Worm (Caenorhabditis elegans) whole organism, mixed stage, embryonic: ENCODE measurements around the gene cutl-18.

Experiments used
- M03D4.4 ChIP-seq: sonication (generic microtip); optimal IDR thresholded peaks from 2 replicates; lab custom pipeline; 2017; ENCODE audit warnings: mild to moderate bottlenecking, missing genetic modification characterization, missing compliant biosample characterization
- bed-3 ChIP-seq: fragments of 200-800 bp; sonication (Bioruptor generic); optimal IDR thresholded peaks from 3 replicates; lab custom pipeline; 2018; ENCODE audit warnings: mild to moderate bottlenecking, missing genetic modification characterization, moderate library complexity, missing compliant biosample characterization
- blmp-1 ChIP-seq: fragments of 150-350 bp; optimal IDR thresholded peaks from 2 replicates; lab custom pipeline; 2014; ENCODE audit warnings: missing biosample characterization, missing genetic modification characterization
- ceh-39 ChIP-seq: fragments of 150-350 bp; optimal IDR thresholded peaks from 2 replicates; lab custom pipeline; 2014; ENCODE audit warnings: missing biosample characterization, missing genetic modification characterization
- ceh-43 ChIP-seq: fragments of 200-800 bp; sonication (Bioruptor generic); optimal IDR thresholded peaks from 2 replicates; lab custom pipeline; 2018; ENCODE audit warnings: mild to moderate bottlenecking, missing genetic modification characterization, moderate library complexity, missing compliant biosample characterization
- ceh-83 ChIP-seq: fragments of 200-800 bp; sonication (Bioruptor generic); optimal IDR thresholded peaks from 2 replicates; lab custom pipeline; 2018; ENCODE audit warnings: mild to moderate bottlenecking, missing genetic modification characterization, missing compliant biosample characterization
- ces-1 ChIP-seq: fragments of 150-350 bp; optimal IDR thresholded peaks from 2 replicates; lab custom pipeline; 2014; ENCODE audit warnings: missing biosample characterization, missing genetic modification reagents, missing genetic modification characterization
- cnd-1 ChIP-seq: fragments of 200-800 bp; sonication (Bioruptor generic); optimal IDR thresholded peaks from 2 replicates; lab custom pipeline; 2018; ENCODE audit warnings: mild to moderate bottlenecking, missing genetic modification characterization, missing compliant biosample characterization
- drap-1 ChIP-seq: fragments of 200-800 bp; sonication (Bioruptor generic); optimal IDR thresholded peaks from 3 replicates; lab custom pipeline; 2018; ENCODE audit warnings: mild to moderate bottlenecking, missing genetic modification characterization, missing compliant biosample characterization
- elt-1 ChIP-seq: sonication (generic microtip); optimal IDR thresholded peaks from 2 replicates; lab custom pipeline; 2017; ENCODE audit warnings: missing genetic modification characterization, mild to moderate bottlenecking, missing compliant biosample characterization, antibody characterized with exemption, moderate library complexity, borderline replicate concordance; ENCODE audit not compliant: insufficient read depth
- elt-3 ChIP-seq: fragments of 150-350 bp; optimal IDR thresholded peaks from 2 replicates; lab custom pipeline; 2014; ENCODE audit warnings: missing biosample characterization, missing genetic modification characterization
- flh-1 ChIP-seq: fragments of 200-800 bp; sonication (Bioruptor generic); optimal IDR thresholded peaks from 2 replicates; lab custom pipeline; 2018; ENCODE audit warnings: mild to moderate bottlenecking, missing genetic modification characterization, moderate library complexity, missing compliant biosample characterization
- ham-2 ChIP-seq: fragments of 200-800 bp; sonication (Bioruptor generic); optimal IDR thresholded peaks from 2 replicates; lab custom pipeline; 2018; ENCODE audit warnings: mild to moderate bottlenecking, missing genetic modification characterization, missing compliant biosample characterization
- hlh-1 ChIP-seq: fragments of 150-350 bp; optimal IDR thresholded peaks from 2 replicates; lab custom pipeline; 2014; ENCODE audit warnings: missing biosample characterization, missing genetic modification reagents, missing genetic modification characterization
- lin-13 ChIP-seq: fragments of 150-350 bp; optimal IDR thresholded peaks from 2 replicates; lab custom pipeline; 2014; ENCODE audit warnings: missing biosample characterization, missing genetic modification characterization
- lin-32 ChIP-seq: fragments of 200-800 bp; sonication (Bioruptor generic); optimal IDR thresholded peaks from 2 replicates; lab custom pipeline; 2018; ENCODE audit warnings: mild to moderate bottlenecking, missing genetic modification characterization, missing compliant biosample characterization
- lsy-2 ChIP-seq: fragments of 150-350 bp; optimal IDR thresholded peaks from 2 replicates; lab custom pipeline; 2014; ENCODE audit warnings: missing biosample characterization, missing genetic modification characterization
- mab-5 ChIP-seq: fragments of 150-350 bp; optimal IDR thresholded peaks from 2 replicates; lab custom pipeline; 2014; ENCODE audit warnings: missing biosample characterization, missing genetic modification characterization
- mep-1 ChIP-seq: fragments of 150-350 bp; optimal IDR thresholded peaks from 2 replicates; lab custom pipeline; 2017; ENCODE audit warnings: missing biosample characterization, missing genetic modification reagents, missing genetic modification characterization, inconsistent platforms
- mls-2 ChIP-seq: sonication (generic microtip); optimal IDR thresholded peaks from 2 replicates; lab custom pipeline; 2016; ENCODE audit warnings: mild to moderate bottlenecking, missing genetic modification characterization, moderate library complexity, missing compliant biosample characterization
- nhr-12 ChIP-seq: fragments of 150-350 bp; optimal IDR thresholded peaks from 2 replicates; lab custom pipeline; 2014; ENCODE audit warnings: missing biosample characterization, missing genetic modification characterization
- nhr-2 ChIP-seq: fragments of 150-350 bp; optimal IDR thresholded peaks from 2 replicates; lab custom pipeline; 2014; ENCODE audit warnings: missing biosample characterization, missing genetic modification characterization
- nhr-237 ChIP-seq: fragments of 150-350 bp; optimal IDR thresholded peaks from 2 replicates; lab custom pipeline; 2014; ENCODE audit warnings: missing biosample characterization, missing genetic modification characterization
- nhr-76 ChIP-seq: sonication (generic microtip); optimal IDR thresholded peaks from 2 replicates; lab custom pipeline; 2017; ENCODE audit warnings: missing biosample characterization, missing genetic modification characterization
- pha-4 ChIP-seq: fragments of 150-350 bp; optimal IDR thresholded peaks from 2 replicates; lab custom pipeline; 2018; ENCODE audit warnings: missing biosample characterization, missing genetic modification reagents, missing genetic modification characterization
- sem-2 ChIP-seq: fragments of 200-800 bp; sonication (Bioruptor generic); optimal IDR thresholded peaks from 2 replicates; lab custom pipeline; 2018; ENCODE audit warnings: mild to moderate bottlenecking, missing genetic modification characterization, missing compliant biosample characterization
- snpc-4 ChIP-seq: fragments of 150-350 bp; optimal IDR thresholded peaks from 2 replicates; lab custom pipeline; 2014; ENCODE audit warnings: missing biosample characterization, missing genetic modification characterization
- sptf-1 ChIP-seq: sonication (generic microtip); optimal IDR thresholded peaks from 2 replicates; lab custom pipeline; 2017; ENCODE audit warnings: mild to moderate bottlenecking, missing genetic modification characterization, moderate library complexity, missing compliant biosample characterization
- tbx-8 ChIP-seq: fragments of 200-800 bp; sonication (Bioruptor generic); optimal IDR thresholded peaks from 2 replicates; lab custom pipeline; 2018; ENCODE audit warnings: mild to moderate bottlenecking, missing genetic modification characterization, moderate library complexity, missing compliant biosample characterization
- unc-120 ChIP-seq: sonication (generic microtip); optimal IDR thresholded peaks from 2 replicates; lab custom pipeline; 2017; ENCODE audit warnings: missing genetic modification characterization, missing compliant biosample characterization; ENCODE audit not compliant: poor library complexity, severe bottlenecking
- unc-39 ChIP-seq: fragments of 150-350 bp; optimal IDR thresholded peaks from 2 replicates; lab custom pipeline; 2014; ENCODE audit warnings: missing biosample characterization, missing genetic modification characterization
- unc-62 ChIP-seq: fragments of 150-350 bp; optimal IDR thresholded peaks from 2 replicates; lab custom pipeline; 2014; ENCODE audit warnings: missing biosample characterization, missing genetic modification reagents, missing genetic modification characterization
- zip-8 ChIP-seq: fragments of 150-350 bp; optimal IDR thresholded peaks from 2 replicates; lab custom pipeline; 2014; ENCODE audit warnings: missing biosample characterization, missing genetic modification characterization
- ztf-11 ChIP-seq: fragments of 150-350 bp; optimal IDR thresholded peaks from 2 replicates; lab custom pipeline; 2014; ENCODE audit warnings: missing biosample characterization, missing genetic modification characterization

The cutl-18 gene

ce11 chrV:11341130-11341675 is 24.5 kb upstream of the cutl-18 start:
- no peak for TF ChIP-seq lin-13 (tag; lab: Kevin White, UChicago)
- peak; percentile 43 for TF ChIP-seq mls-2 (tag; lab: Kevin White, UChicago)
- TF ChIP-seq cnd-1 (tag; lab: Kevin White, UChicago): no peak
- no peak for TF ChIP-seq unc-39 (tag; lab: Kevin White, UChicago)
- TF ChIP-seq nhr-237: no peak
- TF ChIP-seq ces-1 (GFP tag; lab: Kevin White, UChicago): peak; percentile 95
- no peak for TF ChIP-seq blmp-1
- TF ChIP-seq elt-1 (tag; lab: Kevin White, UChicago): no peak
- no peak for TF ChIP-seq nhr-12 (tag; lab: Kevin White, UChicago)
- TF ChIP-seq lin-32 (GFP tag; lab: Kevin White, UChicago): no peak

ce11 chrV:11336877-11337276 is 20.2 kb upstream of the cutl-18 start:
- no peak for TF ChIP-seq ztf-11 (tag; lab: Kevin White, UChicago)
- TF ChIP-seq M03D4.4 (tag; lab: Kevin White, UChicago): no peak
- TF ChIP-seq mab-5 (tag; lab: Kevin White, UChicago): no peak
- peak; percentile 91 for TF ChIP-seq ces-1 (GFP tag; lab: Kevin White, UChicago)
- no peak for TF ChIP-seq bed-3 (GFP tag; lab: Kevin White, UChicago)

- TF ChIP-seq pha-4 (tag; lab: Kevin White, UChicago): peak; percentile 4
- peak; percentile 8 for TF ChIP-seq nhr-2 (tag; lab: Kevin White, UChicago)
- TF ChIP-seq elt-1 (tag; lab: Kevin White, UChicago): no peak
Measured at ce11 chrV:11335757-11336418, 19.2 kb upstream of the cutl-18 start.

- TF ChIP-seq M03D4.4 (tag; lab: Kevin White, UChicago): no peak
- no peak for TF ChIP-seq ceh-39 (tag; lab: Kevin White, UChicago)
- TF ChIP-seq zip-8: no peak
- TF ChIP-seq bed-3 (GFP tag; lab: Kevin White, UChicago): no peak
- no peak for TF ChIP-seq nhr-2 (tag; lab: Kevin White, UChicago)
- no peak for TF ChIP-seq ceh-83 (GFP tag; lab: Kevin White, UChicago)
- TF ChIP-seq pha-4 (tag; lab: Kevin White, UChicago): no peak
- TF ChIP-seq elt-1 (tag; lab: Kevin White, UChicago): no peak
- no peak for TF ChIP-seq hlh-1
- TF ChIP-seq sptf-1 (tag; lab: Kevin White, UChicago): no peak
- TF ChIP-seq lsy-2: no peak
- TF ChIP-seq ztf-11 (tag; lab: Kevin White, UChicago): no peak
- no peak for TF ChIP-seq unc-39 (tag; lab: Kevin White, UChicago)
- TF ChIP-seq nhr-76: no peak
Measured at ce11 chrV:11334193-11334592, 17.5 kb upstream of the cutl-18 start, which contains the start of gene T02E9.6. Gene T02E9.6, minus strand, starts transcription at chrV:11334293.

ce11 chrV:11329100-11329499 is 12.4 kb upstream of the cutl-18 start, which contains the start of gene F47G9.6:
Gene F47G9.6, plus strand, starts transcription at chrV:11329400.
- TF ChIP-seq blmp-1 (no peak), elt-3 (tag; lab: Kevin White, UChicago) (no peak), bed-3 (GFP tag; lab: Kevin White, UChicago) (no peak), ceh-83 (GFP tag; lab: Kevin White, UChicago) (no peak), cnd-1 (tag; lab: Kevin White, UChicago) (no peak), nhr-2 (tag; lab: Kevin White, UChicago) (no peak), sem-2 (GFP tag; lab: Kevin White, UChicago) (no peak)

ce11 chrV:11326914-11327367 is 10.2 kb upstream of the cutl-18 start, which contains the start of gene tmed-10:
Gene tmed-10, minus strand, starts transcription at chrV:11326964.
- TF ChIP-seq mab-5 (tag; lab: Kevin White, UChicago) (no peak), ceh-39 (tag; lab: Kevin White, UChicago) (no peak), ztf-11 (tag; lab: Kevin White, UChicago) (no peak), ham-2 (GFP tag; lab: Kevin White, UChicago) (no peak), blmp-1 (no peak), sptf-1 (tag; lab: Kevin White, UChicago) (no peak), nhr-237 (no peak), mep-1 (tag; lab: Kevin White, UChicago) (peak; percentile 34), nhr-2 (tag; lab: Kevin White, UChicago) (no peak), ceh-83 (GFP tag; lab: Kevin White, UChicago) (no peak), nhr-76 (no peak), ceh-43 (no peak), elt-1 (tag; lab: Kevin White, UChicago) (no peak), lin-13 (tag; lab: Kevin White, UChicago) (peak; percentile 6), ces-1 (GFP tag; lab: Kevin White, UChicago) (peak; percentile 70), unc-120 (peak; percentile 12), tbx-8 (GFP tag; lab: Kevin White, UChicago) (no peak), lin-32 (GFP tag; lab: Kevin White, UChicago) (no peak), hlh-1 (peak; percentile 22), mls-2 (tag; lab: Kevin White, UChicago) (no peak), unc-62 (GFP tag; lab: Kevin White, UChicago) (no peak), flh-1 (GFP tag; lab: Kevin White, UChicago) (no peak), elt-3 (tag; lab: Kevin White, UChicago) (no peak), drap-1 (GFP tag; lab: Kevin White, UChicago) (no peak), snpc-4 (tag; lab: Kevin White, UChicago) (no peak), zip-8 (no peak)
